Fruit fly (Drosophila melanogaster): ENCODE results near the gene CG32532.

The CG32532 gene

DNA sequence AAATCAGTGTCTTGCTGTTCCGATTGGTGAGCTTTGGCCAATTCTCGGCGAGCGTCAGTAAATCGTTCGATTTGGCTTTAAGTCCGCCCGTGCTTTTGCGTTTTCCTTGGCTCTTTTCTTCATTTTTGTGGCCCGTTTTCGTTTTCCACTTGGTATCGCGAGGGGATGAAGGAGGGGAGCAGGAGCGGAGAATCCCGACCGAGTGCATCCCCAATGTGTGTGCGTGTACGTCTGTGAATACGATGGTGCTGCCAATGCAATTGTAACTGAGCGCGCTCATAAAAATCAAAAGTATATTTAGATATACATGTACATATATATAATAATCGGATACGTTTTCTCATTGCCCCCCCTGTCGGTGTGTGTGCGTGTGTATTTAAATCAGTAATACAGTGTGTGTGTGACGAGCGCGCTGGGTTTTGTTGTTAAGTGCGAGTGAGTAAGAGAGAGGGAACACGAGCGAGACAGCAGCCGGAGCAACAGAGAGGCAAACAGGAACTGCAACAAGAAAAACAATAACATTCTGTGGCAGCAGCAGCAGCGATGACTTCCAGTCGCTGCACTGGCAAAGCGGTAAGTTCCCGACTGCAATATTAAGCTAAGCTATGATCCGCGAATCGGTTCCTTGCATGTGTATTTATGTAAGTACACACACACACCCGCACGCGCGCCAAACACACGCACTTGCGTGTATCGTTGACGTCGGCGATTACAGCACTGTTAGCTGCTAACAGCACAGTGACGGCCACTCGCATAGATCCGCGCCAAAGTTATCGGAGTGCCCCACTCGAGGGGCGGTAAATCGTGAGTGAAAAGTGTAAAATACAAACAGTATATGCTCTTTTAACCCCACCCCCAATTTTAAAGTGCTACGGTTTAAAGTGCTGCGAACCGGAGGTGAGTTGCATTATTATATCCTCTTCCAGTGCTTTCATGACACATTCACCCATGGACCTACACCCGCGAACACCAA lies 51.4 kb downstream of the CG32532 start (continued):
- TF ChIP-seq fu2 (GFP tag; optimal IDR thresholded peaks at IDR 0.05), result peak; percentile 45
- peak; percentile 72 for TF ChIP-seq CG11504 (tag; optimal IDR thresholded peaks at IDR 0.05)
- peak; percentile 34 for TF ChIP-seq disco-r (GFP tag; optimal IDR thresholded peaks at IDR 0.05)
- TF ChIP-seq NC2α (GFP tag; optimal IDR thresholded peaks at IDR 0.05), result no peak
- no peak for TF ChIP-seq CG2129 (GFP tag; IDR thresholded peaks at IDR 0.05; ENCODE audit: partially characterized antibody)
- TF ChIP-seq MESR4 (GFP tag; optimal IDR thresholded peaks at IDR 0.05), result peak; percentile 70
- peak; percentile 0 for TF ChIP-seq nerfin-1 (tag; optimal IDR thresholded peaks at IDR 0.05)
- no peak for TF ChIP-seq bigmax (GFP tag; optimal IDR thresholded peaks at IDR 0.05)
- TF ChIP-seq prd (optimal IDR thresholded peaks at IDR 0.05), result no peak
- TF ChIP-seq prd (GFP tag; IDR thresholded peaks at IDR 0.05), result peak; percentile 60
- TF ChIP-seq CG13894 (tag; optimal IDR thresholded peaks at IDR 0.05), result peak; percentile 34
- peak; percentile 71 for TF ChIP-seq Atf6 (GFP tag; IDR thresholded peaks at IDR 0.05)
- no peak for TF ChIP-seq chm (GFP tag; IDR thresholded peaks at IDR 0.05)
- no peak for TF ChIP-seq pros (GFP tag; optimal IDR thresholded peaks at IDR 0.05)
- TF ChIP-seq Gsc (GFP tag; IDR thresholded peaks at IDR 0.05), result no peak
- TF ChIP-seq CG5180 (GFP tag; optimal IDR thresholded peaks at IDR 0.05), result peak; percentile 58
- no peak for TF ChIP-seq TFAM (GFP tag; optimal IDR thresholded peaks at IDR 0.05)
- no peak for TF ChIP-seq Ets97D (GFP tag; optimal IDR thresholded peaks at IDR 0.05)
- TF ChIP-seq Dek (tag; optimal IDR thresholded peaks at IDR 0.05), result peak; percentile 57
- TF ChIP-seq sima (GFP tag; optimal IDR thresholded peaks at IDR 0.05), result no peak
- TF ChIP-seq CG6683 (GFP tag; optimal IDR thresholded peaks at IDR 0.05), result peak; percentile 35
- no peak for TF ChIP-seq GATAe (GFP tag; conservative IDR thresholded peaks at IDR 0.05)
- TF ChIP-seq CG6272 (GFP tag; IDR thresholded peaks at IDR 0.05), result no peak
- peak; percentile 54 for TF ChIP-seq pb (GFP tag; optimal IDR thresholded peaks at IDR 0.05)
- no peak for TF ChIP-seq ara (GFP tag; IDR thresholded peaks at IDR 0.05)
- peak; percentile 60 for TF ChIP-seq Dip3 (GFP tag; optimal IDR thresholded peaks at IDR 0.05)
- TF ChIP-seq nmo (GFP tag; optimal IDR thresholded peaks at IDR 0.05), result peak; percentile 56
- no peak for TF ChIP-seq Kr (GFP tag; optimal IDR thresholded peaks at IDR 0.05)
- TF ChIP-seq kni (GFP tag; optimal IDR thresholded peaks at IDR 0.05), result no peak
- TF ChIP-seq CG4617 (GFP tag; optimal IDR thresholded peaks at IDR 0.05; ENCODE audit: borderline replicate concordance), result no peak
- TF ChIP-seq CG17829 (tag; optimal IDR thresholded peaks at IDR 0.05), result peak; percentile 53
- TF ChIP-seq seq (GFP tag; IDR thresholded peaks at IDR 0.05), result peak; percentile 56; the same call in 1 of the 2 replicates
- TF ChIP-seq CG7987 (GFP tag; optimal IDR thresholded peaks at IDR 0.05), result no peak
- peak; percentile 78 for TF ChIP-seq CG12071 (GFP tag; optimal IDR thresholded peaks at IDR 0.05)
- TF ChIP-seq CG3995 (GFP tag; optimal IDR thresholded peaks at IDR 0.05), result no peak
- peak; percentile 77 for TF ChIP-seq CG1603 (tag; optimal IDR thresholded peaks at IDR 0.05)
- TF ChIP-seq hbn (GFP tag; IDR thresholded peaks at IDR 0.05; ENCODE audit: partially characterized antibody), result no peak
- peak; percentile 51 for TF ChIP-seq CG3847 (GFP tag; IDR thresholded peaks at IDR 0.05)
- no peak for TF ChIP-seq CG1024 (GFP tag; IDR thresholded peaks at IDR 0.05)
- TF ChIP-seq CG9876 (GFP tag; optimal IDR thresholded peaks at IDR 0.05), result no peak
- no peak for TF ChIP-seq CG17612 (GFP tag; IDR thresholded peaks at IDR 0.05)
- TF ChIP-seq CTCF (GFP tag; optimal IDR thresholded peaks at IDR 0.05), result no peak
- peak; percentile 59 for TF ChIP-seq CG9727 (GFP tag; optimal IDR thresholded peaks at IDR 0.05)
- no peak for TF ChIP-seq gsb-n (tag; optimal IDR thresholded peaks at IDR 0.05)
- peak; percentile 54 for TF ChIP-seq Bdp1 (GFP tag; optimal IDR thresholded peaks at IDR 0.05)
- no peak for TF ChIP-seq Dip2 (GFP tag; IDR thresholded peaks at IDR 0.05)
- peak; percentile 44; the same call in 1 of the 2 replicates for TF ChIP-seq CG4404 (GFP tag; IDR thresholded peaks at IDR 0.05)
- no peak for TF ChIP-seq br (optimal IDR thresholded peaks at IDR 0.05)
- TF ChIP-seq chinmo (GFP tag; IDR thresholded peaks at IDR 0.05; ENCODE audit: partially characterized antibody), result no peak
- peak; percentile 57; the same call in 1 of the 3 replicates for TF ChIP-seq CG11695 (GFP tag; IDR thresholded peaks at IDR 0.05)

Measured in whole organism, embryonic.